Fruit fly (Drosophila melanogaster): Measurements from ENCODE around the gene CG7304.

CG7304 gene

dm6 chr3L:15704250-15704985 lies 24.9 kb downstream of the CG7304 start:
- no peak for TF ChIP-seq fd96Ca (GFP tag; IDR thresholded peaks at IDR 0.05)
- no peak for TF ChIP-seq CG12605 (GFP tag; IDR thresholded peaks at IDR 0.05)
- TF ChIP-seq Ets98B (GFP tag; IDR thresholded peaks at IDR 0.05) = no peak
- TF ChIP-seq EcR (GFP tag; optimal IDR thresholded peaks at IDR 0.05) = peak; percentile 30
- TF ChIP-seq gl (tag; optimal IDR thresholded peaks at IDR 0.05) = no peak
- peak; percentile 40 for TF ChIP-seq CG34367 (tag; optimal IDR thresholded peaks at IDR 0.05)
- peak; percentile 64 for TF ChIP-seq CG9948 (tag; optimal IDR thresholded peaks at IDR 0.05)
- no peak for TF ChIP-seq D1 (tag; optimal IDR thresholded peaks at IDR 0.05)
- TF ChIP-seq CG32121 (GFP tag; IDR thresholded peaks at IDR 0.05) = no peak
- no peak for TF ChIP-seq Pif1B (GFP tag; optimal IDR thresholded peaks at IDR 0.05)
- no peak for TF ChIP-seq CG13204 (GFP tag; optimal IDR thresholded peaks at IDR 0.05)
- peak; percentile 64 for TF ChIP-seq CG8301 (tag; optimal IDR thresholded peaks at IDR 0.05)
- TF ChIP-seq rn (GFP tag; IDR thresholded peaks at IDR 0.05) = no peak
- TF ChIP-seq Snoo (tag; optimal IDR thresholded peaks at IDR 0.05) = no peak
- no peak for TF ChIP-seq CG4496 (GFP tag; IDR thresholded peaks at IDR 0.05)
- no peak for TF ChIP-seq Pif1A (GFP tag; optimal IDR thresholded peaks at IDR 0.05)
- peak; percentile 70 for TF ChIP-seq CG8159 (tag; optimal IDR thresholded peaks at IDR 0.05)
- TF ChIP-seq CG10348 (GFP tag; IDR thresholded peaks at IDR 0.05) = no peak
- peak; percentile 53 for TF ChIP-seq CG17806 (tag; optimal IDR thresholded peaks at IDR 0.05)
- peak; percentile 75 for TF ChIP-seq CG14655 (GFP tag; optimal IDR thresholded peaks at IDR 0.05)
- TF ChIP-seq CG15710 (tag; optimal IDR thresholded peaks at IDR 0.05) = peak; percentile 54

- no peak for TF ChIP-seq CG10348 (GFP tag; IDR thresholded peaks at IDR 0.05)
- TF ChIP-seq CG15710 (tag; optimal IDR thresholded peaks at IDR 0.05) = no peak
- no peak for TF ChIP-seq EcR (GFP tag; optimal IDR thresholded peaks at IDR 0.05)
Measured at dm6 chr3L:15706199-15706598, 26.7 kb downstream of the CG7304 start.

- TF ChIP-seq fd96Ca (GFP tag; IDR thresholded peaks at IDR 0.05) (0 out of 3 replicates have a peak, but pooled peaks have one; percentile 53), Snoo (tag; optimal IDR thresholded peaks at IDR 0.05) (no peak)
Measured at dm6 chr3L:15708158-15708557, 28.6 kb downstream of the CG7304 start.

dm6 chr3L:15708579-15708978 lies 29.1 kb downstream of the CG7304 start:
- TF ChIP-seq CG32121 (GFP tag; IDR thresholded peaks at IDR 0.05) (peak; percentile 83), CG4496 (GFP tag; IDR thresholded peaks at IDR 0.05) (peak; percentile 69; the same call in 1 of the 3 replicates), CG10348 (GFP tag; IDR thresholded peaks at IDR 0.05) (no peak), Pif1A (GFP tag; optimal IDR thresholded peaks at IDR 0.05) (no peak), EcR (GFP tag; optimal IDR thresholded peaks at IDR 0.05) (no peak), CG12605 (GFP tag; IDR thresholded peaks at IDR 0.05) (0 out of 2 replicates have a peak, but pooled peaks have one; percentile 30), CG8301 (tag; optimal IDR thresholded peaks at IDR 0.05) (peak; percentile 81), CG14655 (GFP tag; optimal IDR thresholded peaks at IDR 0.05) (peak; percentile 67), CG9948 (tag; optimal IDR thresholded peaks at IDR 0.05) (no peak), Ets98B (GFP tag; IDR thresholded peaks at IDR 0.05) (peak; percentile 64)

- TF ChIP-seq D1 (tag; optimal IDR thresholded peaks at IDR 0.05) (no peak), CG12605 (GFP tag; IDR thresholded peaks at IDR 0.05) (no peak), EcR (GFP tag; optimal IDR thresholded peaks at IDR 0.05) (no peak), CG17806 (tag; optimal IDR thresholded peaks at IDR 0.05) (no peak), CG34367 (tag; optimal IDR thresholded peaks at IDR 0.05) (no peak), CG32121 (GFP tag; IDR thresholded peaks at IDR 0.05) (no peak), CG9948 (tag; optimal IDR thresholded peaks at IDR 0.05) (no peak), CG8301 (tag; optimal IDR thresholded peaks at IDR 0.05) (no peak), Ets98B (GFP tag; IDR thresholded peaks at IDR 0.05) (no peak), Pif1B (GFP tag; optimal IDR thresholded peaks at IDR 0.05) (no peak), rn (GFP tag; IDR thresholded peaks at IDR 0.05) (no peak), CG4496 (GFP tag; IDR thresholded peaks at IDR 0.05) (no peak)
Measured at dm6 chr3L:15710125-15710524, 30.6 kb downstream of the CG7304 start.

dm6 chr3L:15711164-15711563 lies 31.6 kb downstream of the CG7304 start:
- TF ChIP-seq Pif1A (GFP tag; optimal IDR thresholded peaks at IDR 0.05) (no peak), Pif1B (GFP tag; optimal IDR thresholded peaks at IDR 0.05) (no peak), CG14655 (GFP tag; optimal IDR thresholded peaks at IDR 0.05) (no peak), CG17806 (tag; optimal IDR thresholded peaks at IDR 0.05) (no peak), Snoo (tag; optimal IDR thresholded peaks at IDR 0.05) (no peak), CG15710 (tag; optimal IDR thresholded peaks at IDR 0.05) (no peak), CG13204 (GFP tag; optimal IDR thresholded peaks at IDR 0.05) (no peak), fd96Ca (GFP tag; IDR thresholded peaks at IDR 0.05) (no peak), rn (GFP tag; IDR thresholded peaks at IDR 0.05) (no peak), CG32121 (GFP tag; IDR thresholded peaks at IDR 0.05) (no peak), D1 (tag; optimal IDR thresholded peaks at IDR 0.05) (no peak), CG34367 (tag; optimal IDR thresholded peaks at IDR 0.05) (no peak), CG4496 (GFP tag; IDR thresholded peaks at IDR 0.05) (no peak), CG12605 (GFP tag; IDR thresholded peaks at IDR 0.05) (no peak), CG10348 (GFP tag; IDR thresholded peaks at IDR 0.05) (no peak), gl (tag; optimal IDR thresholded peaks at IDR 0.05) (no peak)
